Worm (Caenorhabditis elegans): ENCODE data around the gene H39E20.1.

DNA sequence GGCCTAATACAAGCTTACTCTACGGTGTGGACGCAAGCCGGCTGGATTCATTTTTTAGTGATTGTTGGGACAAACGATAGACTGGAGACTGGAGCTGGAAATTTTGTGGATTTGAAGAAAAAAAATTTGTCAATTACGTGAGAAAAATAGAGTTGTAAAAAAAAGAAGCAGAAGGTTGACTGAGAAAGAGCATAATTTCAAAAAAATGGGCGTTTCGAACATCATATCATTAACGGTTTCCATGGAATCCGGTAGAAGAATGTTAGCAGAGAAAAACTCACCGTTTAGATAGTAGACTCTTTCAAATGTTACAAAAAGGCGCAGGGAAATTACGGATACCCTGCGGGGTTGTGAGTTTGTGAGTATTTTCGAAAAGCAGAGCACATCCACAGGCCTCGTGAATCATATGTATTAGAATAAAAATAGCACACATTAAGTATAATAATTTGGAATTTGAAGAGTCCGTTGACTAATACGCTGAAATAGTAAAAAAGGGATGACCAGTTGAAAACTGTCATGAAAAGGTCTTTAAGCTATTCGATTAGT lies 26.6 kb downstream of the H39E20.1 start, which contains the start of gene F56C3.7:
- TF ChIP-seq nhr-76 (tag; optimal IDR thresholded peaks at IDR 0.05) (no peak), nhr-12 (tag; optimal IDR thresholded peaks at IDR 0.05) (no peak), nhr-237 (tag; optimal IDR thresholded peaks at IDR 0.05) (no peak), pha-4 (tag; optimal IDR thresholded peaks at IDR 0.05) (no peak), unc-62 (GFP tag; optimal IDR thresholded peaks at IDR 0.05) (no peak), ces-1 (GFP tag; optimal IDR thresholded peaks at IDR 0.05) (no peak), snpc-4 (tag; optimal IDR thresholded peaks at IDR 0.05) (no peak), ztf-11 (tag; optimal IDR thresholded peaks at IDR 0.05) (no peak), mls-2 (tag; optimal IDR thresholded peaks at IDR 0.05) (no peak)
